Fruit fly (Drosophila melanogaster) whole organism, embryonic: Measurements from ENCODE around the gene CG31898.

Source experiments
- Antp ChIP-seq: fragments of 200-800 bp; sonication (Bioruptor generic); optimal IDR thresholded peaks from 3 replicates; lab custom pipeline; 2016; ENCODE audit warnings: missing biosample characterization, missing genetic modification characterization
- B-H2 ChIP-seq: fragments of 200-800 bp; sonication (Bioruptor generic); optimal IDR thresholded peaks from 2 replicates; lab custom pipeline; 2018; ENCODE audit warnings: missing biosample characterization, mild to moderate bottlenecking, missing genetic modification characterization
- CG12104 ChIP-seq: fragments of 200-800 bp; sonication (Bioruptor generic); optimal IDR thresholded peaks from 3 replicates; lab custom pipeline; 2016; ENCODE audit warnings: missing biosample characterization, missing genetic modification characterization
- CG13624 ChIP-seq: fragments of 200-800 bp; sonication (Bioruptor generic); optimal IDR thresholded peaks from 2 replicates; lab custom pipeline; 2016; ENCODE audit warnings: missing biosample characterization, missing genetic modification characterization
- CG1603 ChIP-seq: fragments of 200-800 bp; sonication (Bioruptor generic); optimal IDR thresholded peaks from 2 replicates; lab custom pipeline; 2019; ENCODE audit warnings: missing biosample characterization, mild to moderate bottlenecking, missing genetic modification characterization, moderate library complexity
- CG16863 ChIP-seq: fragments of 200-800 bp; sonication (Bioruptor generic); optimal IDR thresholded peaks from 3 replicates; lab custom pipeline; 2016; ENCODE audit warnings: missing biosample characterization, missing genetic modification characterization
- CG2116 ChIP-seq: fragments of 200-800 bp; sonication (Bioruptor generic); optimal IDR thresholded peaks from 3 replicates; lab custom pipeline; 2018; ENCODE audit warnings: missing biosample characterization, mild to moderate bottlenecking, missing genetic modification characterization
- CG30403 ChIP-seq: fragments of 200-800 bp; sonication (Bioruptor generic); optimal IDR thresholded peaks from 3 replicates; lab custom pipeline; 2016; ENCODE audit warnings: missing biosample characterization, missing genetic modification characterization
- CG32772 ChIP-seq: fragments of 200-800 bp; sonication (Bioruptor generic); IDR thresholded peaks from 2 replicates; pipeline ENCODE4 v1.3.6; 2022; ENCODE audit warnings: missing biosample characterization, missing genetic modification characterization
- CG33557 ChIP-seq: fragments of 200-800 bp; sonication (Bioruptor generic); optimal IDR thresholded peaks from 2 replicates; lab custom pipeline; 2019; ENCODE audit warnings: missing biosample characterization, mild to moderate bottlenecking, missing genetic modification characterization, moderate library complexity
- CG34224 ChIP-seq: fragments of 200-800 bp; sonication (Bioruptor generic); IDR thresholded peaks from 3 replicates; pipeline ENCODE4 v1.3.6; 2022; ENCODE audit warnings: missing biosample characterization, missing genetic modification characterization; ENCODE audit not compliant: partially characterized antibody
- CG34376 ChIP-seq: fragments of 200-800 bp; sonication (Bioruptor generic); optimal IDR thresholded peaks from 2 replicates; lab custom pipeline; 2018; ENCODE audit warnings: missing biosample characterization, mild to moderate bottlenecking, missing genetic modification characterization
- CG34422 ChIP-seq: fragments of 200-800 bp; sonication (Bioruptor generic); IDR thresholded peaks from 3 replicates; pipeline ENCODE4 v1.3.6; 2022; ENCODE audit warnings: missing biosample characterization, missing genetic modification characterization
- CG4282 ChIP-seq: fragments of 200-800 bp; sonication (Bioruptor generic); optimal IDR thresholded peaks from 2 replicates; lab custom pipeline; 2016; ENCODE audit warnings: missing biosample characterization, missing genetic modification characterization
- CG43689 ChIP-seq: fragments of 200-800 bp; sonication (Bioruptor generic); IDR thresholded peaks from 2 replicates; pipeline ENCODE4 v1.3.6; 2022; ENCODE audit warnings: missing biosample characterization, missing genetic modification characterization
- CG4424 ChIP-seq: fragments of 200-800 bp; sonication (Bioruptor generic); optimal IDR thresholded peaks from 3 replicates; lab custom pipeline; 2016; ENCODE audit warnings: missing biosample characterization, missing genetic modification characterization
- CG4854 ChIP-seq: fragments of 200-800 bp; sonication (Bioruptor generic); optimal IDR thresholded peaks from 2 replicates; lab custom pipeline; 2016; ENCODE audit warnings: missing biosample characterization, missing genetic modification characterization, inconsistent platforms
- CG5245 ChIP-seq: fragments of 200-800 bp; sonication (Bioruptor generic); optimal IDR thresholded peaks from 3 replicates; lab custom pipeline; 2016; ENCODE audit warnings: missing biosample characterization, missing genetic modification characterization
- CG6689 ChIP-seq: fragments of 200-800 bp; sonication (Bioruptor generic); IDR thresholded peaks from 2 replicates; pipeline ENCODE4 v1.3.6; 2022; ENCODE audit warnings: missing biosample characterization, missing genetic modification characterization
- CG7357 ChIP-seq: fragments of 200-800 bp; sonication (Bioruptor generic); IDR thresholded peaks from 3 replicates; pipeline ENCODE4 v1.3.6; 2022; ENCODE audit warnings: missing biosample characterization, missing genetic modification characterization
- CG8281 ChIP-seq: fragments of 200-800 bp; sonication (Bioruptor generic); optimal IDR thresholded peaks from 2 replicates; lab custom pipeline; 2018; ENCODE audit warnings: missing biosample characterization, mild to moderate bottlenecking, missing genetic modification characterization, moderate library complexity
- CG8924 ChIP-seq: fragments of 200-800 bp; optimal IDR thresholded peaks from 3 replicates; lab custom pipeline; 2019; ENCODE audit warnings: missing biosample characterization, mild to moderate bottlenecking, missing genetic modification characterization, moderate library complexity
- Myb ChIP-seq: fragments of 200-800 bp; sonication (Bioruptor generic); optimal IDR thresholded peaks from 2 replicates; lab custom pipeline; 2016; ENCODE audit warnings: missing biosample characterization, missing genetic modification characterization
- Nf-YA ChIP-seq: fragments of 200-800 bp; sonication (Bioruptor generic); IDR thresholded peaks from 2 replicates; pipeline ENCODE4 v1.3.6; 2022; ENCODE audit warnings: missing biosample characterization, missing genetic modification characterization
- Nf-YC ChIP-seq: fragments of 200-800 bp; optimal IDR thresholded peaks from 3 replicates; lab custom pipeline; 2019; ENCODE audit warnings: missing biosample characterization, mild to moderate bottlenecking, missing genetic modification characterization, moderate library complexity
- Sry-δ ChIP-seq: fragments of 200-800 bp; sonication (Bioruptor generic); optimal IDR thresholded peaks from 2 replicates; lab custom pipeline; 2016; ENCODE audit warnings: missing biosample characterization, missing genetic modification characterization
- Taf1 ChIP-seq: fragments of 200-800 bp; sonication (Bioruptor generic); IDR thresholded peaks from 2 replicates; pipeline ENCODE4 v1.3.6; 2022; ENCODE audit warnings: missing biosample characterization, missing genetic modification characterization
- ap ChIP-seq: fragments of 200-800 bp; sonication (Bioruptor generic); IDR thresholded peaks from 2 replicates; pipeline ENCODE4 v1.3.6; 2022; ENCODE audit warnings: missing biosample characterization, missing genetic modification characterization
- bbx ChIP-seq: fragments of 200-800 bp; sonication (Bioruptor generic); IDR thresholded peaks from 2 replicates; pipeline ENCODE4 v1.3.6; 2022; ENCODE audit warnings: missing biosample characterization, missing genetic modification characterization; ENCODE audit not compliant: partially characterized antibody
- btn ChIP-seq: fragments of 200-800 bp; sonication (Bioruptor generic); optimal IDR thresholded peaks from 2 replicates; lab custom pipeline; 2016; ENCODE audit warnings: missing biosample characterization, missing genetic modification characterization
- chinmo ChIP-seq: fragments of 200-800 bp; sonication (Bioruptor generic); IDR thresholded peaks from 4 replicates; pipeline ENCODE4 v1.3.6; 2022; ENCODE audit warnings: missing biosample characterization, missing genetic modification characterization; ENCODE audit not compliant: partially characterized antibody
- crc ChIP-seq: fragments of 200-800 bp; sonication (Bioruptor generic); optimal IDR thresholded peaks from 2 replicates; lab custom pipeline; 2016; ENCODE audit warnings: missing biosample characterization, missing genetic modification characterization
- crp ChIP-seq, 2 experiments: fragments of 200-800 bp; sonication (Bioruptor generic); optimal IDR thresholded peaks; 2 replicates in 1 of 2; 3 replicates in 1 of 2; lab custom pipeline; 2017; ENCODE audit warnings: missing biosample characterization in 2 of 2, missing genetic modification characterization in 2 of 2, mild to moderate bottlenecking in 1 of 2, moderate library complexity in 1 of 2
- dmrt11E ChIP-seq: fragments of 200-800 bp; sonication (Bioruptor generic); optimal IDR thresholded peaks from 3 replicates; lab custom pipeline; 2018; ENCODE audit warnings: missing biosample characterization, mild to moderate bottlenecking, missing genetic modification characterization, moderate library complexity
- ems ChIP-seq: fragments of 200-800 bp; sonication (Bioruptor generic); optimal IDR thresholded peaks from 3 replicates; lab custom pipeline; 2016; ENCODE audit warnings: missing biosample characterization, missing genetic modification characterization
- exex ChIP-seq: fragments of 200-800 bp; sonication (Bioruptor generic); optimal IDR thresholded peaks from 4 replicates; lab custom pipeline; 2018; ENCODE audit warnings: missing biosample characterization, mild to moderate bottlenecking, missing genetic modification characterization, moderate library complexity
- eyg ChIP-seq: fragments of 200-800 bp; sonication (Bioruptor generic); optimal IDR thresholded peaks from 3 replicates; lab custom pipeline; 2016; ENCODE audit warnings: missing biosample characterization, missing genetic modification characterization
- fd102C ChIP-seq: fragments of 200-800 bp; sonication (Bioruptor generic); optimal IDR thresholded peaks from 2 replicates; lab custom pipeline; 2018; ENCODE audit warnings: missing biosample characterization, mild to moderate bottlenecking, missing genetic modification characterization, moderate library complexity
- gro ChIP-seq: fragments of 200-800 bp; sonication (Bioruptor generic); optimal IDR thresholded peaks from 2 replicates; lab custom pipeline; 2016; ENCODE audit warnings: missing biosample characterization, missing genetic modification characterization
- gsb ChIP-seq: fragments of 200-800 bp; sonication (Bioruptor generic); IDR thresholded peaks from 2 replicates; pipeline ENCODE4 v1.3.6; 2022; ENCODE audit warnings: missing biosample characterization, missing genetic modification characterization
- knrl ChIP-seq: fragments of 200-800 bp; sonication (Bioruptor generic); IDR thresholded peaks from 3 replicates; pipeline ENCODE4 v1.3.6; 2022; ENCODE audit warnings: missing biosample characterization, missing genetic modification characterization; ENCODE audit not compliant: partially characterized antibody
- p53 ChIP-seq: fragments of 200-800 bp; sonication (Bioruptor generic); optimal IDR thresholded peaks from 2 replicates; lab custom pipeline; 2016; ENCODE audit warnings: missing biosample characterization, missing genetic modification characterization
- pfk ChIP-seq: fragments of 200-800 bp; sonication (Bioruptor generic); optimal IDR thresholded peaks from 2 replicates; lab custom pipeline; 2018; ENCODE audit warnings: missing biosample characterization, mild to moderate bottlenecking, missing genetic modification characterization, moderate library complexity
- sc ChIP-seq, 3 experiments: fragments of >200 bp in 2 of 3; fragments of 200-800 bp in 1 of 3; sonication (Bioruptor generic) in 1 of 3; optimal IDR thresholded peaks; 2 replicates in 2 of 3; 3 replicates in 1 of 3; lab custom pipeline; 2017; ENCODE audit warnings: mild to moderate bottlenecking in 1 of 3, missing biosample characterization in 1 of 3, missing genetic modification characterization in 1 of 3, missing genetic modification reagents in 1 of 3
- seq ChIP-seq: fragments of 200-800 bp; sonication (Bioruptor generic); IDR thresholded peaks from 2 replicates; pipeline ENCODE4 v1.3.6; 2022; ENCODE audit warnings: missing biosample characterization, missing genetic modification characterization
- so ChIP-seq: fragments of 200-800 bp; sonication (Bioruptor generic); IDR thresholded peaks from 3 replicates; pipeline ENCODE4 v1.3.6; 2022; ENCODE audit warnings: missing biosample characterization, missing genetic modification characterization
- tna ChIP-seq: fragments of 200-800 bp; sonication (Bioruptor generic); IDR thresholded peaks from 2 replicates; pipeline ENCODE4 v1.3.6; 2022; ENCODE audit warnings: missing biosample characterization, missing genetic modification characterization; ENCODE audit not compliant: partially characterized antibody
- tx ChIP-seq: fragments of 200-800 bp; sonication (Bioruptor generic); optimal IDR thresholded peaks from 2 replicates; lab custom pipeline; 2016; ENCODE audit warnings: missing biosample characterization, missing genetic modification characterization

Gene CG31898

DNA sequence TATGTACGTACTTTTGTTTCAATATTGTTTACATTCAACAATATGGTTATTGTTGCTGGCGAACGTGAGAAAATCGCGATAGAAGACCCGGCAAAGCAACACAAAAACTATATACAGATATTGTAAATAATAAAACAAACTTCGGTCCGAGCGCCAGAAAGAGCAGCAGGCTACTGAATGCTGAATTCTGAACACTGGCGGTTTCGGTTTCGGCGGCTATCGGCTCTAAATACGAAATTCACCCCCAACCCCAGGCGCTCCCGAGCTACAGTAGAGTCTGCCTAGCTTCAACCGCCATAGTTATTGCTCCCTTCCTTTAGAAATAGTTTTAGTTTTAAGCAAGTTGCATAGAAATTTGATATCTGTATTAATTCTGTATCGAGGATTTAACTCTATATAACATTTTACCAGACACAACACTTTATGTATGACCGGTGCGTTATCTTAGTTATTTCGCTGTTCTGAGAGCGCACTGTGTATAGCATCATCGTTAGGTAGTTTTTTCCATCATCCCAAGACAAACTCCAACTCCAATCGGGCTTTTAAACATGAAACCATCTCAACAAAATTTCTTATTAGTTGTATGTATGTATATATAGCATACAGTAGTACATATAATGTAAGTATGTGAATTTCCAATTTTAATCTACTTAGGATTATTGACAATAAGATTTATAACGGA is 37.8 kb upstream of the CG31898 start, which contains the start of gene CG7627:
Gene CG7627, minus strand, starts transcription at position 197 of the 682 bp plus-strand sequence.
- TF ChIP-seq gsb (GFP tag; lab: Robert Waterston, UW) (peak; percentile 43; the same call in 1 of the 2 replicates), CG34422 (GFP tag; lab: Robert Waterston, UW) (peak; percentile 79), CG12104 (GFP tag; lab: Kevin White, UChicago) (peak; percentile 76), CG32772 (GFP tag; lab: Robert Waterston, UW) (peak; percentile 56), Taf1 (GFP tag; lab: Robert Waterston, UW) (peak; percentile 69), p53 (GFP tag; lab: Kevin White, UChicago) (peak; percentile 9), ems (GFP tag; lab: Kevin White, UChicago) (peak; percentile 67), CG6689 (GFP tag; lab: Robert Waterston, UW) (peak; percentile 75), CG1603 (tag; lab: Kevin White, UChicago) (peak; percentile 80), gro (GFP tag; lab: Kevin White, UChicago) (peak; percentile 75), CG4282 (GFP tag; lab: Kevin White, UChicago) (no peak), btn (GFP tag; lab: Kevin White, UChicago) (peak; percentile 19), CG33557 (peak; percentile 43), CG34224 (GFP tag; lab: Robert Waterston, UW) (no peak), tx (peak; percentile 57), fd102C (no peak), ap (GFP tag; lab: Robert Waterston, UW) (0 out of 2 replicates have a peak, but pooled peaks have one; percentile 51), pfk (GFP tag; lab: Kevin White, UChicago) (no peak), dmrt11E (tag; lab: Kevin White, UChicago) (peak; percentile 62), CG7357 (GFP tag; lab: Robert Waterston, UW) (peak; percentile 73; the same call in 2 of the 3 replicates), CG2116 (GFP tag; lab: Kevin White, UChicago) (peak; percentile 17), Antp (GFP tag; lab: Kevin White, UChicago) (peak; percentile 70), exex (tag; lab: Kevin White, UChicago) (peak; percentile 77), CG5245 (GFP tag; lab: Kevin White, UChicago) (peak; percentile 61), crc (GFP tag; lab: Kevin White, UChicago) (peak; percentile 68), B-H2 (GFP tag; lab: Kevin White, UChicago) (peak; percentile 70), tna (GFP tag; lab: Robert Waterston, UW) (no peak), CG16863 (GFP tag; lab: Kevin White, UChicago) (peak; percentile 40), Nf-YA (GFP tag; lab: Robert Waterston, UW) (peak; percentile 53; the same call in 1 of the 2 replicates), sc (optimal IDR thresholded peaks at IDR 0.05; lab: Kevin White, UChicago) (no peak), sc (GFP tag; optimal IDR thresholded peaks at IDR 0.05; lab: Kevin White, UChicago) (peak; percentile 6), CG4854 (GFP tag; lab: Kevin White, UChicago) (peak; percentile 19), chinmo (GFP tag; lab: Robert Waterston, UW) (peak; percentile 74; the same call in 2 of the 4 replicates), CG8924 (tag; lab: Kevin White, UChicago) (peak; percentile 61), Sry-δ (GFP tag; lab: Kevin White, UChicago) (peak; percentile 48), CG8281 (tag; lab: Kevin White, UChicago) (peak; percentile 50), CG34376 (GFP tag; lab: Kevin White, UChicago) (peak; percentile 76), CG30403 (GFP tag; lab: Kevin White, UChicago) (peak; percentile 83), CG43689 (GFP tag; lab: Robert Waterston, UW) (no peak), Myb (GFP tag; lab: Kevin White, UChicago) (peak; percentile 65), seq (peak; percentile 71), so (peak; percentile 74), CG13624 (GFP tag; lab: Kevin White, UChicago) (peak; percentile 45), Nf-YC (tag; lab: Kevin White, UChicago) (peak; percentile 55), CG4424 (GFP tag; lab: Kevin White, UChicago) (peak; percentile 82), bbx (GFP tag; lab: Robert Waterston, UW) (peak; percentile 48; the same call in 1 of the 2 replicates), eyg (GFP tag; lab: Kevin White, UChicago) (peak; percentile 50), crp (GFP tag; optimal IDR thresholded peaks at IDR 0.05; lab: Kevin White, UChicago) (peak in 1 of 2 experiments; percentile 7), knrl (GFP tag; lab: Robert Waterston, UW) (no peak)
